Worm (Caenorhabditis elegans) whole organism, L2 larva: ENCODE results near the gene W07A12.4.

ENCODE experiments used
- lin-13 ChIP-seq: fragments of 150-350 bp; optimal IDR thresholded peaks from 2 replicates; lab custom pipeline; 2014; ENCODE audit warnings: missing biosample characterization, missing genetic modification reagents, missing genetic modification characterization
- lin-39 ChIP-seq: fragments of 150-350 bp; optimal IDR thresholded peaks from 2 replicates; lab custom pipeline; 2014; ENCODE audit warnings: missing biosample characterization, missing genetic modification reagents, missing genetic modification characterization
- nhr-6 ChIP-seq: fragments of 150-350 bp; optimal IDR thresholded peaks from 2 replicates; lab custom pipeline; 2014; ENCODE audit warnings: missing biosample characterization, missing genetic modification characterization
- snpc-4 ChIP-seq: fragments of 150-350 bp; optimal IDR thresholded peaks from 2 replicates; lab custom pipeline; 2014; ENCODE audit warnings: missing biosample characterization, missing genetic modification characterization

ce11 chrII:9115644-9116043 lies 30.4 kb upstream of the W07A12.4 start:
- TF ChIP-seq lin-39 (tag; lab: Kevin White, UChicago) (no peak), lin-13 (GFP tag; lab: Kevin White, UChicago) (no peak), snpc-4 (tag; lab: Kevin White, UChicago) (no peak), nhr-6 (tag; lab: Kevin White, UChicago) (no peak)
